Worm (Caenorhabditis elegans) whole organism, L3 larva: ENCODE measurements around the gene smcr-8.

Experiments used
- jun-1 ChIP-seq: fragments of 150-350 bp; optimal IDR thresholded peaks from 2 replicates; lab custom pipeline; 2014; ENCODE audit warnings: missing biosample characterization, missing genetic modification reagents, missing genetic modification characterization
- nhr-11 ChIP-seq: fragments of 150-350 bp; optimal IDR thresholded peaks from 2 replicates; lab custom pipeline; 2014; ENCODE audit warnings: missing biosample characterization, missing genetic modification characterization
- pqm-1 ChIP-seq: fragments of 150-350 bp; optimal IDR thresholded peaks from 2 replicates; lab custom pipeline; 2017; ENCODE audit warnings: missing biosample characterization, missing genetic modification characterization, inconsistent platforms
- sea-2 ChIP-seq: fragments of 150-350 bp; sonication (generic microtip); optimal IDR thresholded peaks from 4 replicates; lab custom pipeline; 2014; ENCODE audit warnings: missing biosample characterization, missing genetic modification reagents, missing genetic modification characterization
- skn-1 ChIP-seq: fragments of 150-350 bp; optimal IDR thresholded peaks from 2 replicates; lab custom pipeline; 2014; ENCODE audit warnings: missing biosample characterization, missing genetic modification characterization
- ztf-4 ChIP-seq: fragments of 150-350 bp; optimal IDR thresholded peaks from 2 replicates; lab custom pipeline; 2014; ENCODE audit warnings: missing biosample characterization, missing genetic modification characterization

DNA sequence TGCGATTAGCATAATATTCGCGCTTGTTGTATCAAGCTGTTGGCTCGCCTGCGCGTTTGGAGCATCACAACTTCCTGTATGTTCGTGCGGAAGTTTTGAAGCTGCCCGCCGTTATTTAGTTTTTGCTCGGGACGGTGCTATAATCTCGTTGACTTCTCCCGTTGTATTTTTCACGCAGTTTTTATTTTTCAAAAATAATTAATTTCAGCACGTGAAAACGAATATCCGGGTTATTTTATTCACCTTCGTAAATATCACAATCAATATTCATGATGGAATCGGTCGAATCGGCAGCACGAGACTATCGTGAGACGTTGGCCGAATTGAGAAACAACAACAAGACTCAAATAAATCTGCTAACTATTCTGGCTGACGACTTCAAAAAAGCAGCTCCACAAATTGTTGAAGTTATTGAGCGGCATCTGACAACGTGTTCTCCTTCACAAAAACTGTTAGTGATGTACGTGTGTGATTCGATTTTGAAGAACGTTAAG lies 26.0 kb downstream of the smcr-8 start:
- TF ChIP-seq sea-2 (GFP tag; lab: Kevin White, UChicago) (no peak), jun-1 (tag; lab: Kevin White, UChicago) (no peak), skn-1 (tag; lab: Kevin White, UChicago) (no peak), pqm-1 (no peak), nhr-11 (tag; lab: Kevin White, UChicago) (no peak), ztf-4 (tag; lab: Kevin White, UChicago) (no peak)
